Fruit fly (Drosophila melanogaster) whole organism, wandering third instar larva: ENCODE measurements around the gene Hsp67Ba.
A peak's percentile ranks its signal among the peaks of the same experiment; 100 is the strongest.

ENCODE experiments used
- HLH106 ChIP-seq: fragments of 200-800 bp; optimal IDR thresholded peaks from 3 replicates; lab custom pipeline; 2019; ENCODE audit warnings: missing biosample characterization, mild to moderate bottlenecking, missing genetic modification characterization, moderate library complexity
- Hr83 ChIP-seq: fragments of 200-300 bp; sonication (Bioruptor generic); optimal IDR thresholded peaks from 2 replicates; lab custom pipeline; 2016; ENCODE audit warnings: missing biosample characterization, mild to moderate bottlenecking, missing genetic modification characterization, moderate library complexity; ENCODE audit not compliant: poor library complexity, severe bottlenecking
- Myc ChIP-seq: fragments of >200 bp; optimal IDR thresholded peaks from 2 replicates; lab custom pipeline; 2017
- N ChIP-seq: fragments of >200 bp; optimal IDR thresholded peaks from 2 replicates; lab custom pipeline; 2018; ENCODE audit warnings: missing biosample characterization, missing external identifiers, missing genetic modification characterization
- h ChIP-seq: fragments of 200-800 bp; sonication (Bioruptor generic); optimal IDR thresholded peaks from 3 replicates; lab custom pipeline; 2016; ENCODE audit warnings: missing biosample characterization, mild to moderate bottlenecking, missing genetic modification characterization
- psq ChIP-seq: fragments of 200-800 bp; sonication (Bioruptor generic); optimal IDR thresholded peaks from 3 replicates; lab custom pipeline; 2017; ENCODE audit warnings: missing biosample characterization, mild to moderate bottlenecking, missing genetic modification characterization, moderate library complexity

- TF ChIP-seq h (GFP tag; lab: Kevin White, UChicago) (peak; percentile 100), Myc (lab: Kevin White, UChicago) (no peak), N (GFP tag; lab: Kevin White, UChicago) (no peak), Hr83 (GFP tag; lab: Kevin White, UChicago) (peak; percentile 99), HLH106 (peak; percentile 100), psq (GFP tag; lab: Kevin White, UChicago) (peak; percentile 100)
Observed at dm6 chr3L:9383345-9384075, 4.2 kb upstream of the Hsp67Ba start, which contains the start of gene Hsp27.
